Fruit fly (Drosophila melanogaster): ENCODE data around the gene gammaSnap2.

gammaSnap2 gene

DNA sequence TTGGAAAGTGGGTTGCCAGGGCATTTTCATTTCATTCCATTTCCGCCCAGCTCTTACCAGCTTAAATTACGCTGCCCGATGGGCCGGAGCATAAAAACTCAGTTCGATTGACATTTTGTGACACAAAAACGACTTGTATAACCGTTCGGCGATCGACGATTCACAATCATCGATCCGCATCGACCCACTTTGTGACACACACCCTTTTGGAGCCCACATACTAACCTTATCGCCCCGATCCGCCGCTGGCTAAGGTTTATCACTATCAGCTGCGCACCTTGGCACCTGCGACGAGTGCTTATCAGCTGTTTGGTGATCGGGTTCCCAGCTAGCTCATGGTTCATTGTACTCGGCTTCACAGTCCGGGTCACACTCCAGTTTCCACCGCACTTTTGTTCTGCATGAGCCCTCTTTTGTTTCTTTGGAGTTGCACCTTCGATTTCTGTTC, 21.8 kb downstream of the gammaSnap2 start (continued):
- TF ChIP-seq CG7928 (GFP tag; optimal IDR thresholded peaks at IDR 0.05) (no peak), Lpt (GFP tag; optimal IDR thresholded peaks at IDR 0.05) (no peak), Scr (GFP tag; IDR thresholded peaks at IDR 0.05; ENCODE audit: partially characterized antibody) (no peak), tio (GFP tag; optimal IDR thresholded peaks at IDR 0.05) (no peak), CG3281 (GFP tag; optimal IDR thresholded peaks at IDR 0.05) (no peak), CG12219 (GFP tag; optimal IDR thresholded peaks at IDR 0.05) (peak; percentile 8), zfh1 (GFP tag; IDR thresholded peaks at IDR 0.05) (no peak), CG10147 (GFP tag; optimal IDR thresholded peaks at IDR 0.05) (no peak), fd102C (GFP tag; optimal IDR thresholded peaks at IDR 0.05) (no peak), Ravus (GFP tag; IDR thresholded peaks at IDR 0.05) (no peak), CG11695 (GFP tag; IDR thresholded peaks at IDR 0.05) (no peak), CG3847 (GFP tag; IDR thresholded peaks at IDR 0.05) (no peak), Dref (GFP tag; IDR thresholded peaks at IDR 0.05) (no peak), Mad (GFP tag; optimal IDR thresholded peaks at IDR 0.05) (no peak), CG10543 (GFP tag; optimal IDR thresholded peaks at IDR 0.05) (peak; percentile 91), gro (GFP tag; optimal IDR thresholded peaks at IDR 0.05) (peak; percentile 9), Hmr (GFP tag; optimal IDR thresholded peaks at IDR 0.05) (no peak)

- TF ChIP-seq Pdp1 (GFP tag; optimal IDR thresholded peaks at IDR 0.05) (peak in 1 of 2 experiments; percentile 22), unc-4 (GFP tag; IDR thresholded peaks at IDR 0.05; ENCODE audit: partially characterized antibody) (no peak), fru (optimal IDR thresholded peaks at IDR 0.05) (no peak), Atf-2 (GFP tag; optimal IDR thresholded peaks at IDR 0.05) (no peak), yki (optimal IDR thresholded peaks at IDR 0.05) (no peak), fd102C (GFP tag; optimal IDR thresholded peaks at IDR 0.05) (no peak), CG10321 (GFP tag; IDR thresholded peaks at IDR 0.05) (no peak), sd (tag; optimal IDR thresholded peaks at IDR 0.05) (peak; percentile 37), CG10654 (GFP tag; optimal IDR thresholded peaks at IDR 0.05) (no peak), CG18262 (tag; optimal IDR thresholded peaks at IDR 0.05) (no peak), CG34376 (GFP tag; optimal IDR thresholded peaks at IDR 0.05) (no peak), ap (GFP tag; IDR thresholded peaks at IDR 0.05) (no peak), h (optimal IDR thresholded peaks at IDR 0.05) (no peak), Hr78 (GFP tag; optimal IDR thresholded peaks at IDR 0.05) (peak in 1 of 2 experiments; percentile 73), Dek (tag; optimal IDR thresholded peaks at IDR 0.05) (no peak), dpn (GFP tag; optimal IDR thresholded peaks at IDR 0.05) (no peak), CG4360 (GFP tag; IDR thresholded peaks at IDR 0.05) (0 out of 2 replicates have a peak, but pooled peaks have one; percentile 1), seq (GFP tag; IDR thresholded peaks at IDR 0.05) (no peak), CG31388 (GFP tag; optimal IDR thresholded peaks at IDR 0.05) (no peak), CG31365 (tag; optimal IDR thresholded peaks at IDR 0.05) (no peak), MBD-R2 (GFP tag; IDR thresholded peaks at IDR 0.05) (no peak), ftz-f1 (GFP tag; optimal IDR thresholded peaks at IDR 0.05) (no peak), CG17359 (tag; optimal IDR thresholded peaks at IDR 0.05) (no peak), CG2120 (GFP tag; optimal IDR thresholded peaks at IDR 0.05) (no peak), HmgZ (tag; optimal IDR thresholded peaks at IDR 0.05) (no peak), CG9215 (GFP tag; IDR thresholded peaks at IDR 0.05) (no peak), esg (GFP tag; conservative IDR thresholded peaks at IDR 0.05) (no peak), en (GFP tag; optimal IDR thresholded peaks at IDR 0.05) (no peak), Vsx1 (GFP tag; optimal IDR thresholded peaks at IDR 0.05) (peak; percentile 71), CG2889 (GFP tag; IDR thresholded peaks at IDR 0.05) (no peak), ssp (GFP tag; IDR thresholded peaks at IDR 0.05) (no peak), tgo (GFP tag; IDR thresholded peaks at IDR 0.05) (0 out of 3 replicates have a peak, but pooled peaks have one; percentile 6), Scr (GFP tag; IDR thresholded peaks at IDR 0.05; ENCODE audit: partially characterized antibody) (no peak), lmd (GFP tag; IDR thresholded peaks at IDR 0.05) (no peak), CG10959 (GFP tag; IDR thresholded peaks at IDR 0.05) (no peak), Drgx (GFP tag; IDR thresholded peaks at IDR 0.05) (no peak), crp (GFP tag; optimal IDR thresholded peaks at IDR 0.05) (no peak)
Measured at dm6 chr3R:10098296-10098675, 22.9 kb downstream of the gammaSnap2 start.

Data from whole organism, embryonic.